Fruit fly (Drosophila melanogaster) whole organism, adult: ENCODE measurements around the gene CG11899.

Experiments used
- CG11617 ChIP-seq: fragments of 200-800 bp; sonication (Bioruptor generic); optimal IDR thresholded peaks from 2 replicates; lab custom pipeline; 2017; ENCODE audit warnings: mild to moderate bottlenecking, missing biosample characterization, missing genetic modification reagents, missing genetic modification characterization
- CG14711 ChIP-seq: fragments of 200-800 bp; sonication (Bioruptor generic); optimal IDR thresholded peaks from 2 replicates; lab custom pipeline; 2018; ENCODE audit warnings: missing biosample characterization, mild to moderate bottlenecking, missing genetic modification characterization, moderate library complexity
- CG1620 ChIP-seq: fragments of 200-800 bp; sonication (Bioruptor generic); optimal IDR thresholded peaks from 2 replicates; lab custom pipeline; 2016; ENCODE audit warnings: missing biosample characterization, missing genetic modification characterization
- CG33017 ChIP-seq: fragments of 200-800 bp; sonication (Bioruptor generic); optimal IDR thresholded peaks from 2 replicates; lab custom pipeline; 2018; ENCODE audit warnings: missing biosample characterization, mild to moderate bottlenecking, missing genetic modification characterization, moderate library complexity
- CG7045 ChIP-seq: fragments of 200-800 bp; sonication (Bioruptor generic); optimal IDR thresholded peaks from 2 replicates; lab custom pipeline; 2017; ENCODE audit warnings: missing biosample characterization, mild to moderate bottlenecking, missing genetic modification characterization
- CG7101 ChIP-seq: fragments of 200-800 bp; sonication (Bioruptor generic); optimal IDR thresholded peaks from 2 replicates; lab custom pipeline; 2018; ENCODE audit warnings: missing biosample characterization, mild to moderate bottlenecking, missing genetic modification characterization, moderate library complexity
- Clk ChIP-seq: fragments of 200-800 bp; sonication (Bioruptor generic); optimal IDR thresholded peaks from 2 replicates; lab custom pipeline; 2017; ENCODE audit warnings: missing biosample characterization, missing genetic modification characterization
- bab1 ChIP-seq: fragments of 200-800 bp; sonication (Bioruptor generic); optimal IDR thresholded peaks from 3 replicates; lab custom pipeline; 2019; ENCODE audit warnings: missing biosample characterization, mild to moderate bottlenecking, missing genetic modification characterization, moderate library complexity
- pad ChIP-seq: fragments of 200-800 bp; sonication (Bioruptor generic); optimal IDR thresholded peaks from 3 replicates; lab custom pipeline; 2017; ENCODE audit warnings: missing biosample characterization, missing genetic modification characterization, mild to moderate bottlenecking, moderate library complexity, missing genetic modification reagents
- tj ChIP-seq: fragments of 200-800 bp; sonication (Bioruptor generic); optimal IDR thresholded peaks from 3 replicates; lab custom pipeline; 2017; ENCODE audit warnings: missing biosample characterization, mild to moderate bottlenecking, missing genetic modification characterization, moderate library complexity

Gene CG11899

DNA sequence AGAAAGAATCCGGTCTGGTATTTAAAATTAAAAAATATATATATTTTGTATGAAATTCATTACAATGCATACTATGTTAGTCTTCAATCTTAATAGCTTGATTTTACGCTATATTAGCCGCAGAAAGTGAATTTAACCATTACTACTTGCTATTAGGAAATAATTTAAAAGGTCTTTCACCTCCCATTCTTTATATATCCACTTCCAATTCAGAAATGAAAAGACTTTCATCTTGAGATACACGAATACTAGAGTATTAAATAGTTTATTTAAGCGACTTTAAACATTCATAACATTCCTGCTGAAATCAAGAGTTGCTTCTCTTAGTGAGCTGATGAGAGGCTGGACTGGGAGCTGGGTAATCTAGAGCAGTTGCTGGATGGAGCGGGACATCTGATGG, 44.5 kb downstream of the CG11899 start, which contains the start of gene CG31445:
TSS of gene CG31445 (minus strand) at position 101 of the 400 bp plus-strand sequence.
- no peak for TF ChIP-seq CG33017
- TF ChIP-seq CG14711 (tag; lab: Kevin White, UChicago), result no peak
- TF ChIP-seq tj, result no peak
- no peak for TF ChIP-seq Clk
- TF ChIP-seq bab1 (GFP tag; lab: Kevin White, UChicago), result no peak
- TF ChIP-seq CG1620 (GFP tag; lab: Kevin White, UChicago), result no peak
- TF ChIP-seq CG7101 (tag; lab: Kevin White, UChicago), result no peak
- TF ChIP-seq CG11617, result no peak
- TF ChIP-seq CG7045 (GFP tag; lab: Kevin White, UChicago), result no peak

DNA sequence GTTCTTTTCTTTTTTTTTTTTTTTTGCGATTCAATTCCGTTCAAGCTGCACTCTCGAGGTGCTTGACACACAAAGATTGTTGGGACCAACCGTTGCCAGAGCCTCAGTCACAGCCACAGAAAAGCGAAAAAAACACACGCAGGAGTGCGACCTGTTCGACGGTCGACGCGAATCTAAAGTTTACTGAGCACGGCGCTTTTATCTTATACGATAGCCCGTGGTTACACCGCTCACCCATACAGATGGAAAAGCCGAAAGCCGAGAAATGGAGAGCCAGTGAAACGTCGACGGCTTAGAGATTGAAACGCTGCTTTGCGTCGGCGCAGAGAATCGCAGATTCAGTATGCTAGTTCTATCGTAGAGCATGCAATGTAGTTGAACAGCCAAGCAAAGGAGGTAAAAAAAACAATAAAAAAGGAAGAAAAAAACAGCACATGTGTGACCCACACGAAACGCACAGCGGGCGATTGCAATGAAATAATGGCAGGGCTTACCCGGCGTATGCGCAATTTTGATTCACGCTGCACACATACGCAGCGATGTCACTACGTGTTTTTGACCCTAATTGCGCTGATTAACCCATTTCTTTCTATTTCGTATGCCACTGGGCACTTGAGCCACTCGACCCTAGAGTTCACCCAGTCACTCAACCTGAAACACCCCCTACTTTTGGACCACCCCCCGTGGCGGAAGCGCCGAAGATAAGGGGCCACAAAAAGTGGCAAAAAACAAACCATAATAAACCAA, 50.2 kb downstream of the CG11899 start, which contains the start of gene SP1029:
TSS of gene SP1029 (minus strand) at position 180 of the 747 bp plus-strand sequence.
- TF ChIP-seq CG33017 (no peak), CG11617 (no peak), pad (no peak), bab1 (GFP tag; lab: Kevin White, UChicago) (no peak)
